Fruit fly (Drosophila melanogaster) whole organism, adult: ENCODE measurements around the gene Strump.

Experiments used
- CG11617 ChIP-seq: fragments of 200-800 bp; sonication (Bioruptor generic); optimal IDR thresholded peaks from 2 replicates; lab custom pipeline; 2017; ENCODE audit warnings: mild to moderate bottlenecking, missing biosample characterization, missing genetic modification reagents, missing genetic modification characterization
- CG5204 ChIP-seq: fragments of 200-800 bp; sonication (Bioruptor generic); optimal IDR thresholded peaks from 2 replicates; lab custom pipeline; 2016; ENCODE audit warnings: missing biosample characterization, missing genetic modification characterization
- CG7045 ChIP-seq: fragments of 200-800 bp; sonication (Bioruptor generic); optimal IDR thresholded peaks from 2 replicates; lab custom pipeline; 2017; ENCODE audit warnings: missing biosample characterization, mild to moderate bottlenecking, missing genetic modification characterization
- CG7101 ChIP-seq: fragments of 200-800 bp; sonication (Bioruptor generic); optimal IDR thresholded peaks from 2 replicates; lab custom pipeline; 2018; ENCODE audit warnings: missing biosample characterization, mild to moderate bottlenecking, missing genetic modification characterization, moderate library complexity
- Clk ChIP-seq: fragments of 200-800 bp; sonication (Bioruptor generic); optimal IDR thresholded peaks from 2 replicates; lab custom pipeline; 2017; ENCODE audit warnings: missing biosample characterization, missing genetic modification characterization
- Crg-1 ChIP-seq: fragments of 200-800 bp; sonication (Bioruptor generic); optimal IDR thresholded peaks from 2 replicates; lab custom pipeline; 2016; ENCODE audit warnings: missing biosample characterization, missing genetic modification characterization
- Mnt ChIP-seq: fragments of 200-800 bp; sonication (Bioruptor generic); optimal IDR thresholded peaks from 2 replicates; lab custom pipeline; 2016; ENCODE audit warnings: missing biosample characterization, mild to moderate bottlenecking, missing genetic modification characterization
- cnc ChIP-seq, 2 experiments: fragments of >200 bp; optimal IDR thresholded peaks; 2 replicates each; lab custom pipeline; 2017
- kay ChIP-seq: fragments of 200-800 bp; sonication (Bioruptor generic); peaks from one replicate; lab custom pipeline; 2016; ENCODE audit warnings: missing biosample characterization, missing genetic modification characterization, borderline replicate concordance
- ovo ChIP-seq: fragments of 200-800 bp; sonication (Bioruptor generic); optimal IDR thresholded peaks from 2 replicates; lab custom pipeline; 2016; ENCODE audit warnings: missing biosample characterization, missing genetic modification characterization
- pad ChIP-seq: fragments of 200-800 bp; sonication (Bioruptor generic); optimal IDR thresholded peaks from 3 replicates; lab custom pipeline; 2017; ENCODE audit warnings: missing biosample characterization, missing genetic modification characterization, mild to moderate bottlenecking, moderate library complexity, missing genetic modification reagents
- tj ChIP-seq: fragments of 200-800 bp; sonication (Bioruptor generic); optimal IDR thresholded peaks from 3 replicates; lab custom pipeline; 2017; ENCODE audit warnings: missing biosample characterization, mild to moderate bottlenecking, missing genetic modification characterization, moderate library complexity

- peak; percentile 83 for TF ChIP-seq Crg-1
- peak; percentile 83 for TF ChIP-seq Clk (GFP tag; lab: Kevin White, UChicago)
- TF ChIP-seq CG7101 (tag; lab: Kevin White, UChicago) = peak; percentile 89
- peak; percentile 65 for TF ChIP-seq pad (GFP tag; lab: Kevin White, UChicago)
- TF ChIP-seq ovo = peak; percentile 62
- TF ChIP-seq Mnt (GFP tag; lab: Kevin White, UChicago) = peak; percentile 97
- no peak for TF ChIP-seq kay (GFP tag; lab: Kevin White, UChicago)
- peak; percentile 88 for TF ChIP-seq CG7045 (GFP tag; lab: Kevin White, UChicago)
- TF ChIP-seq cnc (optimal IDR thresholded peaks at IDR 0.05; lab: Kevin White, UChicago) = no peak
- TF ChIP-seq tj (GFP tag; lab: Kevin White, UChicago) = peak; percentile 91
- no peak for TF ChIP-seq CG5204 (GFP tag; lab: Kevin White, UChicago)
- TF ChIP-seq CG11617 = peak; percentile 98
Measured at dm6 chr3L:16113607-16114337, 8.0 kb upstream of the Strump start.
